Worm (Caenorhabditis elegans) whole organism, L2 larva: ENCODE data around the gene med-2.

Experiments used
- C34F6.9 ChIP-seq: fragments of 150-350 bp; optimal IDR thresholded peaks from 2 replicates; lab custom pipeline; 2014; ENCODE audit warnings: missing biosample characterization, missing genetic modification characterization
- F13H6.1 ChIP-seq: sonication (generic microtip); optimal IDR thresholded peaks from 2 replicates; lab custom pipeline; 2016; ENCODE audit warnings: missing genetic modification characterization, missing compliant biosample characterization
- R02D3.7 ChIP-seq: fragments of 150-350 bp; optimal IDR thresholded peaks from 2 replicates; lab custom pipeline; 2014; ENCODE audit warnings: missing biosample characterization, missing genetic modification characterization
- Y55F3AM.14 ChIP-seq: fragments of 200-800 bp; sonication (Bioruptor generic); optimal IDR thresholded peaks from 2 replicates; lab custom pipeline; 2018; ENCODE audit warnings: mild to moderate bottlenecking, missing genetic modification characterization, missing compliant biosample characterization
- ZK546.5 ChIP-seq: sonication (generic microtip); optimal IDR thresholded peaks from 2 replicates; lab custom pipeline; 2017; ENCODE audit warnings: missing biosample characterization, missing genetic modification characterization
- alr-1 ChIP-seq: fragments of 150-350 bp; optimal IDR thresholded peaks from 2 replicates; lab custom pipeline; 2014; ENCODE audit warnings: missing biosample characterization, missing genetic modification characterization
- aly-2 ChIP-seq: fragments of 150-350 bp; optimal IDR thresholded peaks from 2 replicates; lab custom pipeline; 2014; ENCODE audit warnings: missing biosample characterization, missing genetic modification characterization
- blmp-1 ChIP-seq: sonication (generic microtip); optimal IDR thresholded peaks from 2 replicates; lab custom pipeline; 2017; ENCODE audit warnings: missing genetic modification characterization, mild to moderate bottlenecking, missing compliant biosample characterization, antibody characterized with exemption, moderate library complexity; ENCODE audit not compliant: insufficient read depth
- ceh-16 ChIP-seq: fragments of 150-350 bp; optimal IDR thresholded peaks from 2 replicates; lab custom pipeline; 2014; ENCODE audit warnings: missing biosample characterization, missing genetic modification characterization
- ceh-82 ChIP-seq: fragments of 150-350 bp; optimal IDR thresholded peaks from 2 replicates; lab custom pipeline; 2014; ENCODE audit warnings: missing biosample characterization, missing genetic modification characterization
- dmd-4 ChIP-seq: sonication (generic microtip); optimal IDR thresholded peaks from 2 replicates; lab custom pipeline; 2017; ENCODE audit warnings: missing biosample characterization, missing genetic modification characterization
- egl-27 ChIP-seq: sonication (generic microtip); optimal IDR thresholded peaks from 3 replicates; lab custom pipeline; 2017; ENCODE audit warnings: missing biosample characterization, missing genetic modification reagents, missing genetic modification characterization
- elt-1 ChIP-seq: fragments of 150-350 bp; optimal IDR thresholded peaks from 2 replicates; lab custom pipeline; 2014; ENCODE audit warnings: missing biosample characterization, missing genetic modification characterization
- fos-1 ChIP-seq: fragments of 150-350 bp; optimal IDR thresholded peaks from 2 replicates; lab custom pipeline; 2014; ENCODE audit warnings: missing biosample characterization, missing genetic modification characterization
- gmeb-1 ChIP-seq: fragments of 150-350 bp; optimal IDR thresholded peaks from 2 replicates; lab custom pipeline; 2014; ENCODE audit warnings: missing biosample characterization, missing genetic modification characterization
- lin-13 ChIP-seq: fragments of 150-350 bp; optimal IDR thresholded peaks from 2 replicates; lab custom pipeline; 2014; ENCODE audit warnings: missing biosample characterization, missing genetic modification reagents, missing genetic modification characterization
- lin-39 ChIP-seq: fragments of 150-350 bp; optimal IDR thresholded peaks from 2 replicates; lab custom pipeline; 2014; ENCODE audit warnings: missing biosample characterization, missing genetic modification reagents, missing genetic modification characterization
- lsy-2 ChIP-seq, 2 experiments: fragments of 150-350 bp in 1 of 2; sonication (generic microtip) in 1 of 2; optimal IDR thresholded peaks; 2 replicates each; lab custom pipeline; 2014 to 2017; ENCODE audit warnings: missing biosample characterization in 2 of 2, missing genetic modification characterization in 2 of 2
- mab-5 ChIP-seq: fragments of 150-350 bp; optimal IDR thresholded peaks from 2 replicates; lab custom pipeline; 2014; ENCODE audit warnings: missing biosample characterization, missing genetic modification characterization
- mbf-1 ChIP-seq: sonication (generic microtip); optimal IDR thresholded peaks from 2 replicates; lab custom pipeline; 2017; ENCODE audit warnings: missing biosample characterization, missing genetic modification characterization
- nhr-10 ChIP-seq: sonication (generic microtip); optimal IDR thresholded peaks from 2 replicates; lab custom pipeline; 2017; ENCODE audit warnings: missing biosample characterization, missing genetic modification characterization
- nhr-12 ChIP-seq: fragments of 150-350 bp; optimal IDR thresholded peaks from 2 replicates; lab custom pipeline; 2014; ENCODE audit warnings: missing biosample characterization, missing genetic modification characterization
- nhr-129 ChIP-seq: fragments of 150-350 bp; optimal IDR thresholded peaks from 2 replicates; lab custom pipeline; 2014; ENCODE audit warnings: missing biosample characterization, missing genetic modification characterization
- nhr-21 ChIP-seq: fragments of 150-350 bp; optimal IDR thresholded peaks from 2 replicates; lab custom pipeline; 2014; ENCODE audit warnings: missing biosample characterization, missing genetic modification characterization
- nhr-23 ChIP-seq: fragments of 150-350 bp; optimal IDR thresholded peaks from 2 replicates; lab custom pipeline; 2014; ENCODE audit warnings: missing biosample characterization, missing genetic modification reagents, missing genetic modification characterization
- nhr-25 ChIP-seq: fragments of 150-350 bp; sonication (generic microtip); optimal IDR thresholded peaks from 3 replicates; lab custom pipeline; 2014; ENCODE audit warnings: missing biosample characterization, missing genetic modification characterization
- nhr-6 ChIP-seq: fragments of 150-350 bp; optimal IDR thresholded peaks from 2 replicates; lab custom pipeline; 2014; ENCODE audit warnings: missing biosample characterization, missing genetic modification characterization
- nhr-77 ChIP-seq: fragments of 150-350 bp; optimal IDR thresholded peaks from 2 replicates; lab custom pipeline; 2014; ENCODE audit warnings: missing biosample characterization, missing genetic modification characterization
- peb-1 ChIP-seq: fragments of 150-350 bp; optimal IDR thresholded peaks from 2 replicates; lab custom pipeline; 2014; ENCODE audit warnings: missing biosample characterization, missing genetic modification characterization
- sem-4 ChIP-seq: fragments of 150-350 bp; optimal IDR thresholded peaks from 2 replicates; lab custom pipeline; 2014; ENCODE audit warnings: missing biosample characterization, missing genetic modification reagents, missing genetic modification characterization
- skn-1 ChIP-seq: sonication (generic microtip); optimal IDR thresholded peaks from 2 replicates; lab custom pipeline; 2017; ENCODE audit warnings: missing biosample characterization, missing genetic modification characterization
- sma-3 ChIP-seq: sonication (generic microtip); optimal IDR thresholded peaks from 2 replicates; lab custom pipeline; 2016; ENCODE audit warnings: missing genetic modification reagents, missing genetic modification characterization, missing compliant biosample characterization
- sma-9 ChIP-seq, 2 experiments: fragments of 150-350 bp in 1 of 2; sonication (generic microtip) in 1 of 2; optimal IDR thresholded peaks; 2 replicates each; lab custom pipeline; 2014 to 2016; ENCODE audit warnings: missing genetic modification characterization in 2 of 2, mild to moderate bottlenecking in 1 of 2, missing biosample characterization in 1 of 2, missing compliant biosample characterization in 1 of 2, missing genetic modification reagents in 1 of 2, moderate library complexity in 1 of 2
- snpc-4 ChIP-seq: fragments of 150-350 bp; optimal IDR thresholded peaks from 2 replicates; lab custom pipeline; 2014; ENCODE audit warnings: missing biosample characterization, missing genetic modification characterization
- unc-39 ChIP-seq: fragments of 150-350 bp; optimal IDR thresholded peaks from 2 replicates; lab custom pipeline; 2014; ENCODE audit warnings: missing biosample characterization, missing genetic modification characterization
- unc-55 ChIP-seq: fragments of 150-350 bp; sonication (generic microtip); optimal IDR thresholded peaks from 3 replicates; lab custom pipeline; 2014; ENCODE audit warnings: missing biosample characterization, missing genetic modification reagents, missing genetic modification characterization
- unc-62 ChIP-seq: fragments of 150-350 bp; optimal IDR thresholded peaks from 2 replicates; lab custom pipeline; 2014; ENCODE audit warnings: missing biosample characterization, missing genetic modification reagents, missing genetic modification characterization
- zag-1 ChIP-seq: fragments of 150-350 bp; optimal IDR thresholded peaks from 2 replicates; lab custom pipeline; 2014; ENCODE audit warnings: missing biosample characterization, missing genetic modification characterization
- ztf-1 ChIP-seq: fragments of 200-800 bp; sonication (Bioruptor generic); conservative IDR thresholded peaks from 2 replicates; pipeline ENCODE4 v1.3.6; 2022; ENCODE audit warnings: missing genetic modification characterization, missing compliant biosample characterization
- ztf-11 ChIP-seq: sonication (generic microtip); optimal IDR thresholded peaks from 2 replicates; lab custom pipeline; 2017; ENCODE audit warnings: missing biosample characterization, missing genetic modification characterization
- ztf-4 ChIP-seq: fragments of 150-350 bp; optimal IDR thresholded peaks from 2 replicates; lab custom pipeline; 2014; ENCODE audit warnings: missing biosample characterization, missing genetic modification characterization

The med-2 gene

ce11 chrIII:6906409-6906808, 22.1 kb downstream of the med-2 start, which contains the start of gene T07E3.2:
TSS of gene T07E3.2 (plus strand) at chrIII:6906709.
- TF ChIP-seq ztf-4 (tag; lab: Kevin White, UChicago): no peak
- TF ChIP-seq sem-4 (tag; lab: Kevin White, UChicago): no peak
- no peak for TF ChIP-seq R02D3.7 (tag; lab: Kevin White, UChicago)
- no peak for TF ChIP-seq ZK546.5 (tag; lab: Kevin White, UChicago)
- no peak for TF ChIP-seq ceh-82
- TF ChIP-seq peb-1 (tag; lab: Kevin White, UChicago): no peak
- no peak for TF ChIP-seq nhr-129
- TF ChIP-seq unc-39: no peak
- TF ChIP-seq fos-1 (tag; lab: Kevin White, UChicago): no peak
- TF ChIP-seq lin-13 (GFP tag; lab: Kevin White, UChicago): no peak
- no peak for TF ChIP-seq Y55F3AM.14
- TF ChIP-seq mab-5 (tag; lab: Kevin White, UChicago): no peak
- no peak for TF ChIP-seq nhr-10 (tag; lab: Kevin White, UChicago)
- TF ChIP-seq F13H6.1 (tag; lab: Kevin White, UChicago): no peak
- TF ChIP-seq egl-27 (tag; lab: Kevin White, UChicago): no peak
- TF ChIP-seq nhr-21: no peak
- TF ChIP-seq dmd-4: no peak
- no peak for TF ChIP-seq elt-1

- no peak for TF ChIP-seq unc-62 (GFP tag; lab: Kevin White, UChicago)
- no peak for TF ChIP-seq sem-4 (tag; lab: Kevin White, UChicago)
- TF ChIP-seq lsy-2 (tag; optimal IDR thresholded peaks at IDR 0.05; lab: Kevin White, UChicago): no peak
- TF ChIP-seq unc-55 (GFP tag; lab: Kevin White, UChicago): no peak
- TF ChIP-seq sma-9 (GFP tag; optimal IDR thresholded peaks at IDR 0.05; lab: Kevin White, UChicago): no peak
- TF ChIP-seq sma-9 (tag; optimal IDR thresholded peaks at IDR 0.05; lab: Kevin White, UChicago): no peak
- no peak for TF ChIP-seq C34F6.9 (tag; lab: Kevin White, UChicago)
- TF ChIP-seq nhr-25 (tag; lab: Kevin White, UChicago): no peak
- no peak for TF ChIP-seq snpc-4 (tag; lab: Kevin White, UChicago)
- TF ChIP-seq blmp-1: no peak
- no peak for TF ChIP-seq R02D3.7 (tag; lab: Kevin White, UChicago)
These were observed 28.1 kb downstream of the med-2 start, which contains the start of gene pdf-1 for ce11 chrIII:6912381-6912780. TSS of gene pdf-1 (minus strand) at chrIII:6912481.

ce11 chrIII:6914840-6915239, 30.5 kb downstream of the med-2 start:
- TF ChIP-seq nhr-129 (no peak), lsy-2 (tag; optimal IDR thresholded peaks at IDR 0.05; lab: Kevin White, UChicago) (peak in 1 of 2 experiments; percentile 2)

- TF ChIP-seq egl-27 (tag; lab: Kevin White, UChicago) (no peak), mab-5 (tag; lab: Kevin White, UChicago) (no peak), fos-1 (tag; lab: Kevin White, UChicago) (no peak), skn-1 (no peak), nhr-21 (no peak), snpc-4 (tag; lab: Kevin White, UChicago) (no peak), lin-39 (no peak), nhr-6 (no peak), nhr-77 (tag; lab: Kevin White, UChicago) (no peak), nhr-129 (no peak)
These were observed 44.4 kb downstream of the med-2 start, which contains the start of gene flap-1 for ce11 chrIII:6928725-6929124. TSS of gene flap-1 (minus strand) at chrIII:6928825.

- TF ChIP-seq mbf-1 (tag; lab: Kevin White, UChicago): no peak
- no peak for TF ChIP-seq snpc-4 (tag; lab: Kevin White, UChicago)
- no peak for TF ChIP-seq peb-1 (tag; lab: Kevin White, UChicago)
- TF ChIP-seq zag-1 (tag; lab: Kevin White, UChicago): no peak
- peak; percentile 24 for TF ChIP-seq fos-1 (tag; lab: Kevin White, UChicago)
- no peak for TF ChIP-seq gmeb-1 (tag; lab: Kevin White, UChicago)
- peak; percentile 0 for TF ChIP-seq sem-4 (tag; lab: Kevin White, UChicago)
- no peak for TF ChIP-seq ztf-11
- TF ChIP-seq nhr-6: no peak
- TF ChIP-seq Y55F3AM.14: no peak
- TF ChIP-seq nhr-10 (tag; lab: Kevin White, UChicago): no peak
- no peak for TF ChIP-seq nhr-23 (tag; lab: Kevin White, UChicago)
- TF ChIP-seq ceh-16 (tag; lab: Kevin White, UChicago): no peak
- TF ChIP-seq lsy-2 (tag; optimal IDR thresholded peaks at IDR 0.05; lab: Kevin White, UChicago): peak; percentile 18 to 84
- peak; percentile 72 for TF ChIP-seq C34F6.9 (tag; lab: Kevin White, UChicago)
- TF ChIP-seq sma-3: no peak
- TF ChIP-seq nhr-129: peak; percentile 52
- TF ChIP-seq mab-5 (tag; lab: Kevin White, UChicago): no peak
- TF ChIP-seq nhr-25 (tag; lab: Kevin White, UChicago): no peak
- no peak for TF ChIP-seq ZK546.5 (tag; lab: Kevin White, UChicago)
- no peak for TF ChIP-seq aly-2 (tag; lab: Kevin White, UChicago)
- no peak for TF ChIP-seq ztf-4 (tag; lab: Kevin White, UChicago)
- no peak for TF ChIP-seq ztf-1 (GFP tag; lab: Robert Waterston, UW)
- peak; percentile 70 for TF ChIP-seq unc-55 (GFP tag; lab: Kevin White, UChicago)
- TF ChIP-seq F13H6.1 (tag; lab: Kevin White, UChicago): no peak
- no peak for TF ChIP-seq unc-62 (GFP tag; lab: Kevin White, UChicago)
- no peak for TF ChIP-seq nhr-12 (tag; lab: Kevin White, UChicago)
- TF ChIP-seq nhr-77 (tag; lab: Kevin White, UChicago): no peak
- no peak for TF ChIP-seq dmd-4
- TF ChIP-seq alr-1 (tag; lab: Kevin White, UChicago): no peak
- TF ChIP-seq skn-1: no peak
- no peak for TF ChIP-seq lin-39
These were observed 45.4 kb downstream of the med-2 start, which contains the start of gene inf-1 for ce11 chrIII:6929558-6930167. TSS of gene inf-1 (plus strand) at chrIII:6930134.
